Worm (Caenorhabditis elegans) whole organism, L4 larva: ENCODE results near the gene mecr-1.
A peak's percentile ranks its signal among the peaks of the same experiment; 100 is the strongest.

Experiments
- F10B5.3 ChIP-seq: sonication (generic microtip); optimal IDR thresholded peaks from 2 replicates; lab custom pipeline; 2016; ENCODE audit warnings: mild to moderate bottlenecking, missing genetic modification characterization, missing compliant biosample characterization
- F37D6.2 ChIP-seq: sonication (generic microtip); optimal IDR thresholded peaks from 2 replicates; lab custom pipeline; 2016; ENCODE audit warnings: mild to moderate bottlenecking, missing genetic modification characterization, missing compliant biosample characterization
- Y105C5A.15 ChIP-seq: fragments of 200-800 bp; sonication (Bioruptor generic); IDR thresholded peaks from 2 replicates; pipeline ENCODE4 v1.3.6; 2022; ENCODE audit warnings: missing genetic modification characterization, missing compliant biosample characterization
- Y48G9A.11 ChIP-seq: fragments of 200-800 bp; sonication (Bioruptor generic); IDR thresholded peaks from 2 replicates; pipeline ENCODE4 v1.3.6; 2022; ENCODE audit warnings: missing genetic modification reagents, missing genetic modification characterization, missing compliant biosample characterization
- Y75B8A.6 ChIP-seq: fragments of 200-800 bp; sonication (Bioruptor generic); IDR thresholded peaks from 2 replicates; pipeline ENCODE4 v1.3.6; 2022; ENCODE audit warnings: missing genetic modification reagents, missing genetic modification characterization, missing compliant biosample characterization
- aha-1 ChIP-seq: fragments of 150-350 bp; peaks from one replicate; lab custom pipeline; 2014; ENCODE audit warnings: missing biosample characterization, missing genetic modification characterization
- ceh-28 ChIP-seq: fragments of 150-350 bp; optimal IDR thresholded peaks from 2 replicates; lab custom pipeline; 2014; ENCODE audit warnings: missing biosample characterization, missing genetic modification reagents, missing genetic modification characterization
- ceh-62 ChIP-seq: sonication (generic microtip); optimal IDR thresholded peaks from 2 replicates; lab custom pipeline; 2017; ENCODE audit warnings: missing biosample characterization, missing genetic modification characterization
- cey-2 ChIP-seq: sonication (generic microtip); optimal IDR thresholded peaks from 3 replicates; lab custom pipeline; 2017; ENCODE audit warnings: missing genetic modification characterization, mild to moderate bottlenecking, missing compliant biosample characterization, antibody characterized with exemption, borderline replicate concordance; ENCODE audit not compliant: insufficient read depth
- daf-16 ChIP-seq, 3 experiments: sonication (generic microtip); optimal IDR thresholded peaks; 2 replicates each; lab custom pipeline; 2016 to 2017; ENCODE audit warnings: missing genetic modification characterization in 3 of 3, missing genetic modification reagents in 3 of 3, mild to moderate bottlenecking in 2 of 3, missing compliant biosample characterization in 2 of 3, missing biosample characterization in 1 of 3, moderate library complexity in 1 of 3
- dmd-9 ChIP-seq: fragments of 200-800 bp; sonication (Bioruptor generic); IDR thresholded peaks from 2 replicates; pipeline ENCODE4 v1.3.6; 2022; ENCODE audit warnings: missing genetic modification reagents, missing genetic modification characterization, missing compliant biosample characterization
- dpl-1 ChIP-seq: fragments of 150-350 bp; optimal IDR thresholded peaks from 2 replicates; lab custom pipeline; 2014; ENCODE audit warnings: missing biosample characterization, missing genetic modification reagents, missing genetic modification characterization
- dve-1 ChIP-seq: sonication (generic microtip); optimal IDR thresholded peaks from 2 replicates; lab custom pipeline; 2017; ENCODE audit warnings: antibody characterized with exemption, mild to moderate bottlenecking, missing genetic modification characterization, missing compliant biosample characterization; ENCODE audit not compliant: insufficient read depth
- egl-27 ChIP-seq: sonication (generic microtip); optimal IDR thresholded peaks from 3 replicates; lab custom pipeline; 2017; ENCODE audit warnings: missing biosample characterization, missing genetic modification reagents, missing genetic modification characterization
- hmg-1.1 ChIP-seq: fragments of 200-800 bp; sonication (Bioruptor generic); IDR thresholded peaks from 2 replicates; pipeline ENCODE4 v1.3.6; 2022; ENCODE audit warnings: missing genetic modification reagents, missing genetic modification characterization, missing compliant biosample characterization
- jun-1 ChIP-seq: fragments of 150-350 bp; optimal IDR thresholded peaks from 2 replicates; lab custom pipeline; 2014; ENCODE audit warnings: missing biosample characterization, missing genetic modification reagents, missing genetic modification characterization
- lin-1 ChIP-seq: fragments of 200-800 bp; sonication (Bioruptor generic); IDR thresholded peaks from 2 replicates; pipeline ENCODE4 v1.3.6; 2022; ENCODE audit warnings: missing genetic modification reagents, missing genetic modification characterization, missing compliant biosample characterization
- lin-38 ChIP-seq: fragments of 200-800 bp; sonication (Bioruptor generic); IDR thresholded peaks from 2 replicates; pipeline ENCODE4 v1.3.6; 2022; ENCODE audit warnings: missing genetic modification reagents, missing genetic modification characterization, missing compliant biosample characterization
- lin-39 ChIP-seq: fragments of 150-350 bp; optimal IDR thresholded peaks from 2 replicates; lab custom pipeline; 2014; ENCODE audit warnings: missing biosample characterization, missing genetic modification reagents, missing genetic modification characterization
- lir-3 ChIP-seq: sonication (generic microtip); optimal IDR thresholded peaks from 2 replicates; lab custom pipeline; 2016; ENCODE audit warnings: mild to moderate bottlenecking, missing genetic modification characterization, missing compliant biosample characterization
- madf-9 ChIP-seq: fragments of 200-800 bp; sonication (Bioruptor generic); conservative IDR thresholded peaks from 2 replicates; pipeline ENCODE4 v1.3.6; 2022; ENCODE audit warnings: missing genetic modification reagents, missing genetic modification characterization, missing compliant biosample characterization
- mdl-1 ChIP-seq, 2 experiments: fragments of 150-350 bp in 1 of 2; sonication (generic microtip) in 1 of 2; optimal IDR thresholded peaks; 2 replicates each; lab custom pipeline; 2014 to 2017; ENCODE audit warnings: missing biosample characterization in 2 of 2, missing genetic modification characterization in 2 of 2
- mep-1 ChIP-seq: fragments of 150-350 bp; sonication (generic microtip); optimal IDR thresholded peaks from 3 replicates; lab custom pipeline; 2014; ENCODE audit warnings: missing biosample characterization, missing genetic modification characterization
- mxl-2 ChIP-seq: fragments of 200-800 bp; sonication (Bioruptor generic); conservative IDR thresholded peaks from 2 replicates; pipeline ENCODE4 v1.3.6; 2022; ENCODE audit warnings: missing genetic modification reagents, missing genetic modification characterization, missing compliant biosample characterization
- mxl-3 ChIP-seq: fragments of 200-800 bp; sonication (Bioruptor generic); optimal IDR thresholded peaks from 2 replicates; lab custom pipeline; 2018; ENCODE audit warnings: mild to moderate bottlenecking, missing genetic modification characterization, missing compliant biosample characterization
- nhr-10 ChIP-seq: fragments of 150-350 bp; optimal IDR thresholded peaks from 2 replicates; lab custom pipeline; 2014; ENCODE audit warnings: missing biosample characterization, missing genetic modification characterization
- nhr-11 ChIP-seq: fragments of 150-350 bp; optimal IDR thresholded peaks from 2 replicates; lab custom pipeline; 2014; ENCODE audit warnings: missing biosample characterization, missing genetic modification characterization
- nhr-237 ChIP-seq: sonication (generic microtip); optimal IDR thresholded peaks from 2 replicates; lab custom pipeline; 2017; ENCODE audit warnings: missing biosample characterization, missing genetic modification characterization
- nhr-25 ChIP-seq: sonication (generic microtip); optimal IDR thresholded peaks from 2 replicates; lab custom pipeline; 2017; ENCODE audit warnings: missing genetic modification characterization, mild to moderate bottlenecking, missing compliant biosample characterization, antibody characterized with exemption, moderate library complexity, borderline replicate concordance; ENCODE audit not compliant: insufficient read depth
- nhr-28 ChIP-seq: fragments of 150-350 bp; optimal IDR thresholded peaks from 2 replicates; lab custom pipeline; 2014; ENCODE audit warnings: missing biosample characterization, missing genetic modification characterization
- nhr-41 ChIP-seq: fragments of 200-800 bp; sonication (Bioruptor generic); IDR thresholded peaks from 2 replicates; pipeline ENCODE4 v1.3.6; 2022; ENCODE audit warnings: missing genetic modification reagents, missing genetic modification characterization, missing compliant biosample characterization
- nhr-42 ChIP-seq: fragments of 200-800 bp; sonication (Bioruptor generic); IDR thresholded peaks from 2 replicates; pipeline ENCODE4 v1.3.6; 2022; ENCODE audit warnings: missing genetic modification characterization, missing compliant biosample characterization
- nhr-48 ChIP-seq: sonication (generic microtip); optimal IDR thresholded peaks from 2 replicates; lab custom pipeline; 2016; ENCODE audit warnings: mild to moderate bottlenecking, missing genetic modification characterization, missing compliant biosample characterization
- nhr-76 ChIP-seq: fragments of 150-350 bp; optimal IDR thresholded peaks from 2 replicates; lab custom pipeline; 2014; ENCODE audit warnings: missing biosample characterization, missing genetic modification characterization
- nhr-77 ChIP-seq: fragments of 150-350 bp; optimal IDR thresholded peaks from 2 replicates; lab custom pipeline; 2014; ENCODE audit warnings: missing biosample characterization, missing genetic modification characterization
- pha-4 ChIP-seq, 2 experiments: fragments of 150-350 bp in 1 of 2; fragments of 200-800 bp in 1 of 2; sonication (Bioruptor generic) in 1 of 2; IDR thresholded peaks in 1 of 2; optimal IDR thresholded peaks in 1 of 2; 2 replicates each; pipeline versions ENCODE4 v1.3.6 to Lab custom; 2014 to 2022; ENCODE audit warnings: missing genetic modification characterization in 2 of 2, missing genetic modification reagents in 2 of 2, missing biosample characterization in 1 of 2, missing compliant biosample characterization in 1 of 2
- rbr-2 ChIP-seq: sonication (generic microtip); optimal IDR thresholded peaks from 2 replicates; lab custom pipeline; 2016; ENCODE audit warnings: missing genotype, missing genetic modification characterization, missing compliant biosample characterization
- set-16 ChIP-seq: fragments of 200-800 bp; sonication (Bioruptor generic); IDR thresholded peaks from 2 replicates; pipeline ENCODE4 v1.3.6; 2022; ENCODE audit warnings: missing genetic modification reagents, missing genetic modification characterization, missing compliant biosample characterization
- snpc-1.2 ChIP-seq: fragments of 200-800 bp; sonication (Bioruptor generic); IDR thresholded peaks from 2 replicates; pipeline ENCODE4 v1.3.6; 2022; ENCODE audit warnings: missing genetic modification reagents, missing genetic modification characterization, missing compliant biosample characterization
- snpc-4 ChIP-seq: fragments of 150-350 bp; optimal IDR thresholded peaks from 2 replicates; lab custom pipeline; 2014; ENCODE audit warnings: missing biosample characterization, missing genetic modification characterization
- unc-39 ChIP-seq: sonication (generic microtip); optimal IDR thresholded peaks from 2 replicates; lab custom pipeline; 2017; ENCODE audit warnings: missing biosample characterization, missing genetic modification characterization
- unc-62 ChIP-seq, 3 experiments: fragments of 150-350 bp in 1 of 3; sonication (generic microtip); optimal IDR thresholded peaks in 2 of 3; peaks in 1 of 3; 1 replicate in 1 of 3; 2 replicates in 2 of 3; lab custom pipeline; 2014 to 2017; ENCODE audit warnings: missing biosample characterization in 3 of 3, missing genetic modification characterization in 3 of 3, missing genetic modification reagents in 3 of 3, missing genotype in 1 of 3
- vab-7 ChIP-seq: fragments of 200-800 bp; sonication (Bioruptor generic); IDR thresholded peaks from 2 replicates; pipeline ENCODE4 v1.3.6; 2022; ENCODE audit warnings: missing genetic modification reagents, missing genetic modification characterization, missing compliant biosample characterization

Gene mecr-1

ce11 chrII:13156971-13157370 lies 30.1 kb downstream of the mecr-1 start, which contains the start of the genes hpr-17 and F32A11.1 (continued):
- TF ChIP-seq nhr-25 (tag; lab: Kevin White, UChicago) (no peak), dmd-9 (GFP tag; lab: Robert Waterston, UW) (0 out of 2 replicates have a peak, but pooled peaks have one; percentile 40), nhr-77 (peak; percentile 2), nhr-41 (GFP tag; lab: Robert Waterston, UW) (no peak), mxl-2 (GFP tag; lab: Robert Waterston, UW) (no peak), ceh-28 (tag; lab: Kevin White, UChicago) (no peak), nhr-237 (tag; lab: Kevin White, UChicago) (no peak)

DNA sequence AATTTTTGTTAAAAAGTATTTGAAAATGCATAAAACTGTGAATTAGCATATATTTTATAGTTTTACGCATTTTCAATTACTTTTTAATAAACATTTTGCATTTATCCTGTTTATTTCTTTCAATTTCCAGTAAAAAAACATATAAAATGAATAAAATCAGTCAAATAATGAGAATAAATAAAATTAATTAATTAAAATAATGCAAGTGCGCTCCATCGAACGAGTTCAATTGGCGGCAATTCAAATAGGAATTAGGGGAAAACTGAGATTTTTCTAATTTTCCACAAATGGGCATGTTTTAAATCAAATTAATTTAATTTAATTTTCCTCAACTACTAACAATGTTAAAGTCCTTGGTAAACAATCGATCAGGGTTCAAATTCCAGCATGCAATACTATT lies 31.0 kb downstream of the mecr-1 start:
- no peak for TF ChIP-seq vab-7
- TF ChIP-seq lin-38 (GFP tag; lab: Robert Waterston, UW), result peak; percentile 69

DNA sequence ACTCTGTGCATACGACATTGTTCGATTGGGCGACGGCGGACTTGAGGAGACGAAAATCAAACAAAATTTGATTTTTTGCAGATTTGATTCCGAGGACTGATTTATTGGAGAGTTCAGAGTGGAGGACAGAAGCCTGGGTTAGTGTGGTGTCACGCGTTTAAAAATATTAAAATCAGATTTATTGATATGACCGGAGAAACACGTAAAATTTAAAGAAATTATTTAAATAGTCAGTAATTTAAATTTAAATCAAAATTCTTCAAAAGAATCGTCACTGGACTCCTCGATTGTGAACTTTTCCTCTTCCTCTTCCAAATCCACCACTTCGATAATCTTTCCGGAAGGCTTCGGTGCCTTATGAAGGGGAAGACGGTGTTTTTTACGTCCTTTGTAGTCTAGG lies 33.8 kb downstream of the mecr-1 start, which contains the start of gene spe-18:
Gene spe-18 (minus strand): TSS at position 101 of the 400 bp plus-strand sequence.
- no peak for TF ChIP-seq nhr-10
- TF ChIP-seq nhr-48 (tag; lab: Kevin White, UChicago), result no peak
- no peak for TF ChIP-seq daf-16 (GFP tag; optimal IDR thresholded peaks at IDR 0.05; lab: Kevin White, UChicago)
- no peak for TF ChIP-seq daf-16 (tag; optimal IDR thresholded peaks at IDR 0.05; lab: Kevin White, UChicago)
- no peak for TF ChIP-seq lir-3
- TF ChIP-seq dve-1, result no peak
- TF ChIP-seq nhr-76 (tag; lab: Kevin White, UChicago), result no peak
- no peak for TF ChIP-seq cey-2 (tag; lab: Kevin White, UChicago)
- no peak for TF ChIP-seq unc-62 (GFP tag; optimal IDR thresholded peaks at IDR 0.05 in 1 of 2; lab: Kevin White, UChicago)
- no peak for TF ChIP-seq unc-62 (tag; optimal IDR thresholded peaks at IDR 0.05; lab: Kevin White, UChicago)
- TF ChIP-seq snpc-1.2 (GFP tag; lab: Robert Waterston, UW), result no peak
- TF ChIP-seq pha-4 (GFP tag; IDR thresholded peaks at IDR 0.05; lab: Robert Waterston, UW), result no peak
- no peak for TF ChIP-seq pha-4 (tag; optimal IDR thresholded peaks at IDR 0.05; lab: Kevin White, UChicago)
- no peak for TF ChIP-seq snpc-4 (tag; lab: Kevin White, UChicago)
- no peak for TF ChIP-seq ceh-62
- no peak for TF ChIP-seq hmg-1.1
- no peak for TF ChIP-seq nhr-11 (tag; lab: Kevin White, UChicago)
- TF ChIP-seq mdl-1 (tag; optimal IDR thresholded peaks at IDR 0.05; lab: Kevin White, UChicago), result no peak

ce11 chrII:13152409-13152808 lies 34.7 kb downstream of the mecr-1 start:
- TF ChIP-seq nhr-41 (GFP tag; lab: Robert Waterston, UW) (no peak), lin-39 (no peak), Y75B8A.6 (GFP tag; lab: Robert Waterston, UW) (no peak), lir-3 (no peak), mep-1 (tag; lab: Kevin White, UChicago) (no peak), nhr-237 (tag; lab: Kevin White, UChicago) (no peak), set-16 (peak; percentile 81), aha-1 (tag; lab: Kevin White, UChicago) (peak; percentile 32)

DNA sequence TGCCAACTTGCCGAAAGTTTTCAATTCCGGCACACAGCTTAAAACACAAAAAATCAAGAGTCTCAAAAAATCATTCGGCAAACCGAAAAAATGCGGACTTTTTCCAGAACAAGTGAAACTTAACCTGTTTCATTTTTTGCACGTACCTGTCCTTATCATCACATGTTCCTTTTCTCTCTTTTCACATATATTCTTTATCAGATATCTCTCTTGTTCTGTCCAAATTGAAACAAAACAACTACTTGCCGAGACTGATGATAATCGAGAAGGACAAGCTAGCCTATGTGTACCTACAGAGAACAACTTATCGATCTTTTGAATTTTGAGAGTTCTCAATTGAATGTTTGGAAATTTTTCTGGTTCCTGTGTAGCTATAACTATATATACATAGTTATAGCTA lies 37.1 kb downstream of the mecr-1 start:
- TF ChIP-seq lin-1 (GFP tag; lab: Robert Waterston, UW) (no peak), dmd-9 (GFP tag; lab: Robert Waterston, UW) (no peak), nhr-42 (GFP tag; lab: Robert Waterston, UW) (no peak), mxl-3 (GFP tag; lab: Kevin White, UChicago) (peak; percentile 12), Y105C5A.15 (GFP tag; lab: Robert Waterston, UW) (no peak), F37D6.2 (tag; lab: Kevin White, UChicago) (no peak), rbr-2 (no peak), Y75B8A.6 (GFP tag; lab: Robert Waterston, UW) (no peak), jun-1 (tag; lab: Kevin White, UChicago) (no peak), nhr-28 (tag; lab: Kevin White, UChicago) (peak; percentile 80), aha-1 (tag; lab: Kevin White, UChicago) (peak; percentile 84), Y48G9A.11 (no peak), unc-39 (no peak), mdl-1 (tag; optimal IDR thresholded peaks at IDR 0.05; lab: Kevin White, UChicago) (no peak), nhr-76 (tag; lab: Kevin White, UChicago) (no peak), F10B5.3 (tag; lab: Kevin White, UChicago) (no peak), nhr-25 (tag; lab: Kevin White, UChicago) (no peak), egl-27 (no peak), madf-9 (no peak), dpl-1 (no peak)
